Worm (Caenorhabditis elegans) whole organism, L4 larva: Measurements from ENCODE around the gene sid-2.

ENCODE experiments used
- ama-1 ChIP-seq: fragments of 150-350 bp; optimal IDR thresholded peaks from 2 replicates; lab custom pipeline; 2014; ENCODE audit warnings: inconsistent platforms, mixed read lengths
- fos-1 ChIP-seq: fragments of 150-350 bp; optimal IDR thresholded peaks from 2 replicates; lab custom pipeline; 2014; ENCODE audit warnings: missing biosample characterization, missing genetic modification characterization
- nhr-237 ChIP-seq: sonication (generic microtip); optimal IDR thresholded peaks from 2 replicates; lab custom pipeline; 2017; ENCODE audit warnings: missing biosample characterization, missing genetic modification characterization
- unc-39 ChIP-seq: sonication (generic microtip); optimal IDR thresholded peaks from 2 replicates; lab custom pipeline; 2017; ENCODE audit warnings: missing biosample characterization, missing genetic modification characterization

- no peak for TF ChIP-seq unc-39 (tag; lab: Kevin White, UChicago)
- TF ChIP-seq nhr-237 (tag; lab: Kevin White, UChicago) = no peak
- TF ChIP-seq ama-1 (lab: Kevin White, UChicago) = no peak
- no peak for TF ChIP-seq fos-1 (tag; lab: Kevin White, UChicago)
These were observed 16.3 kb downstream of the sid-2 start for ce11 chrIII:13695588-13695987.
